Fruit fly (Drosophila melanogaster): ENCODE measurements around the gene csw.

Gene csw

dm6 chrX:2080367-2080927, 13.6 kb upstream of the csw start, which contains the start of the genes CG16903 and Unc-76 (continued):
- TF ChIP-seq salm (tag; optimal IDR thresholded peaks at IDR 0.05) (peak; percentile 52), Mes4 (GFP tag; optimal IDR thresholded peaks at IDR 0.05) (no peak), sens (GFP tag) (peak; percentile 82), CG11085 (GFP tag; IDR thresholded peaks at IDR 0.05) (no peak), CG1529 (GFP tag; optimal IDR thresholded peaks at IDR 0.05) (no peak), Ptx1 (GFP tag; IDR thresholded peaks at IDR 0.05) (no peak), Side (GFP tag; optimal IDR thresholded peaks at IDR 0.05) (no peak), Max (GFP tag; optimal IDR thresholded peaks at IDR 0.05) (no peak), CG9727 (GFP tag; optimal IDR thresholded peaks at IDR 0.05) (peak; percentile 7), HmgD (GFP tag; optimal IDR thresholded peaks at IDR 0.05) (peak; percentile 66), H2.0 (GFP tag; IDR thresholded peaks at IDR 0.05) (no peak), HLHmδ (GFP tag; optimal IDR thresholded peaks at IDR 0.05) (peak; percentile 77), Pdp1 (GFP tag; optimal IDR thresholded peaks at IDR 0.05) (peak in 1 of 2 experiments; percentile 68), Sox102F (GFP tag; optimal IDR thresholded peaks at IDR 0.05) (no peak), CG7271 (tag; optimal IDR thresholded peaks at IDR 0.05) (peak; percentile 20), Dfd (GFP tag; optimal IDR thresholded peaks at IDR 0.05) (no peak), CG2875 (GFP tag; optimal IDR thresholded peaks at IDR 0.05) (peak; percentile 47), CG1233 (GFP tag; optimal IDR thresholded peaks at IDR 0.05) (peak; percentile 17), onecut (GFP tag; IDR thresholded peaks at IDR 0.05) (peak; percentile 16; the same call in 1 of the 2 replicates), ems (GFP tag; optimal IDR thresholded peaks at IDR 0.05) (no peak), ken (GFP tag; IDR thresholded peaks at IDR 0.05) (no peak), CG11560 (tag; IDR thresholded peaks at IDR 0.05) (0 out of 3 replicates have a peak, but pooled peaks have one; percentile 45), maf-S (GFP tag; optimal IDR thresholded peaks at IDR 0.05) (no peak), fd3F (GFP tag; optimal IDR thresholded peaks at IDR 0.05) (no peak), stc (GFP tag; IDR thresholded peaks at IDR 0.05) (no peak), CG12942 (GFP tag; optimal IDR thresholded peaks at IDR 0.05) (no peak), NC2α (GFP tag; optimal IDR thresholded peaks at IDR 0.05) (no peak), yki (optimal IDR thresholded peaks at IDR 0.05) (no peak), zen (tag; optimal IDR thresholded peaks at IDR 0.05) (peak; percentile 42), CkIIα-i1 (GFP tag; IDR thresholded peaks at IDR 0.05) (no peak), pros (GFP tag; optimal IDR thresholded peaks at IDR 0.05) (peak; percentile 64), tup (GFP tag; optimal IDR thresholded peaks at IDR 0.05) (no peak), CG3995 (GFP tag; optimal IDR thresholded peaks at IDR 0.05) (peak; percentile 32), sob (GFP tag; IDR thresholded peaks at IDR 0.05) (peak; percentile 71), stwl (tag; optimal IDR thresholded peaks at IDR 0.05) (peak; percentile 75), NfI (GFP tag; optimal IDR thresholded peaks at IDR 0.05) (peak; percentile 25), BtbVII (GFP tag; optimal IDR thresholded peaks at IDR 0.05) (peak; percentile 63), bigmax (GFP tag; optimal IDR thresholded peaks at IDR 0.05) (peak; percentile 26), jigr1 (GFP tag; IDR thresholded peaks at IDR 0.05) (no peak), CG6854 (GFP tag; optimal IDR thresholded peaks at IDR 0.05) (peak; percentile 31), dati (GFP tag; IDR thresholded peaks at IDR 0.05) (no peak), CG8765 (GFP tag; IDR thresholded peaks at IDR 0.05) (no peak), fd102C (GFP tag; optimal IDR thresholded peaks at IDR 0.05) (no peak), gt (GFP tag; IDR thresholded peaks at IDR 0.05) (no peak), row (GFP tag; IDR thresholded peaks at IDR 0.05) (peak; percentile 29; the same call in 1 of the 3 replicates), MBD-R2 (GFP tag; IDR thresholded peaks at IDR 0.05) (peak; percentile 86), CG2889 (GFP tag; IDR thresholded peaks at IDR 0.05) (no peak), lola (GFP tag; optimal IDR thresholded peaks at IDR 0.05) (peak in 1 of 3 experiments; percentile 1), CG8359 (GFP tag; optimal IDR thresholded peaks at IDR 0.05; ENCODE audit: borderline replicate concordance) (no peak), CG18011 (GFP tag; optimal IDR thresholded peaks at IDR 0.05) (no peak), CG7928 (GFP tag; optimal IDR thresholded peaks at IDR 0.05) (peak; percentile 66), CG8478 (optimal IDR thresholded peaks at IDR 0.05) (no peak)

Data from whole organism, embryonic.